Worm (Caenorhabditis elegans): ENCODE data around the gene ent-4.

- TF ChIP-seq nhr-11 (tag; optimal IDR thresholded peaks at IDR 0.05) (no peak), ces-1 (GFP tag; optimal IDR thresholded peaks at IDR 0.05) (no peak)
These were observed 32.1 kb upstream of the ent-4 start for ce11 chrIV:13694600-13694999.

Data from whole organism, L4 larva.